Fruit fly (Drosophila melanogaster) whole organism, pupa: ENCODE data around the gene CG13056.

Experiments
- CG10348 ChIP-seq: fragments of 200-800 bp; sonication (Bioruptor generic); IDR thresholded peaks from 2 replicates; pipeline ENCODE4 v1.3.6; 2022; ENCODE audit warnings: missing biosample characterization, missing genetic modification characterization
- CG12605 ChIP-seq: fragments of 200-800 bp; sonication (Bioruptor generic); IDR thresholded peaks from 2 replicates; pipeline ENCODE4 v1.3.6; 2022; ENCODE audit warnings: missing biosample characterization, missing genetic modification characterization
- CG13204 ChIP-seq: fragments of 200-800 bp; sonication (Bioruptor generic); optimal IDR thresholded peaks from 2 replicates; lab custom pipeline; 2018; ENCODE audit warnings: missing biosample characterization, mild to moderate bottlenecking, missing genetic modification characterization, moderate library complexity
- CG14655 ChIP-seq: fragments of 200-800 bp; sonication (Bioruptor generic); optimal IDR thresholded peaks from 3 replicates; lab custom pipeline; 2017; ENCODE audit warnings: mild to moderate bottlenecking, missing biosample characterization, missing genetic modification reagents, missing genetic modification characterization
- CG15710 ChIP-seq: fragments of 200-800 bp; sonication (Bioruptor generic); optimal IDR thresholded peaks from 2 replicates; lab custom pipeline; 2018; ENCODE audit warnings: missing biosample characterization, mild to moderate bottlenecking, missing genetic modification characterization, moderate library complexity
- CG17806 ChIP-seq: fragments of 200-800 bp; sonication (Bioruptor generic); optimal IDR thresholded peaks from 2 replicates; lab custom pipeline; 2018; ENCODE audit warnings: missing biosample characterization, mild to moderate bottlenecking, missing genetic modification characterization, moderate library complexity
- CG32121 ChIP-seq: fragments of 200-800 bp; sonication (Bioruptor generic); IDR thresholded peaks from 2 replicates; pipeline ENCODE4 v1.3.6; 2022; ENCODE audit warnings: missing biosample characterization, missing genetic modification characterization
- CG34367 ChIP-seq: fragments of 200-800 bp; sonication (Bioruptor generic); optimal IDR thresholded peaks from 2 replicates; lab custom pipeline; 2018; ENCODE audit warnings: missing biosample characterization, mild to moderate bottlenecking, missing genetic modification characterization
- CG4496 ChIP-seq: fragments of 200-800 bp; sonication (Bioruptor generic); IDR thresholded peaks from 3 replicates; pipeline ENCODE4 v1.3.6; 2022; ENCODE audit warnings: missing biosample characterization, missing genetic modification characterization
- CG8159 ChIP-seq: fragments of 200-800 bp; sonication (Bioruptor generic); optimal IDR thresholded peaks from 3 replicates; lab custom pipeline; 2018; ENCODE audit warnings: missing biosample characterization, mild to moderate bottlenecking, missing genetic modification characterization, moderate library complexity
- CG8301 ChIP-seq: fragments of 200-800 bp; sonication (Bioruptor generic); optimal IDR thresholded peaks from 2 replicates; lab custom pipeline; 2018; ENCODE audit warnings: missing biosample characterization, mild to moderate bottlenecking, missing genetic modification characterization
- CG9948 ChIP-seq: fragments of 200-800 bp; sonication (Bioruptor generic); optimal IDR thresholded peaks from 2 replicates; lab custom pipeline; 2018; ENCODE audit warnings: missing biosample characterization, mild to moderate bottlenecking, missing genetic modification characterization, moderate library complexity
- D1 ChIP-seq: fragments of 200-800 bp; sonication (Bioruptor generic); optimal IDR thresholded peaks from 2 replicates; lab custom pipeline; 2018; ENCODE audit warnings: missing biosample characterization, mild to moderate bottlenecking, missing genetic modification characterization, moderate library complexity
- EcR ChIP-seq: fragments of 200-800 bp; sonication (Bioruptor generic); optimal IDR thresholded peaks from 3 replicates; lab custom pipeline; 2019; ENCODE audit warnings: missing biosample characterization, missing genetic modification characterization, mild to moderate bottlenecking, moderate library complexity, missing genetic modification reagents
- Ets98B ChIP-seq: fragments of 200-800 bp; sonication (Bioruptor generic); IDR thresholded peaks from 2 replicates; pipeline ENCODE4 v1.3.6; 2022; ENCODE audit warnings: missing biosample characterization, missing genetic modification characterization
- Pif1A ChIP-seq: fragments of 200-800 bp; sonication (Bioruptor generic); optimal IDR thresholded peaks from 3 replicates; lab custom pipeline; 2016; ENCODE audit warnings: missing biosample characterization, missing genetic modification characterization
- Pif1B ChIP-seq: fragments of 200-800 bp; sonication (Bioruptor generic); optimal IDR thresholded peaks from 3 replicates; lab custom pipeline; 2016; ENCODE audit warnings: missing biosample characterization, missing genetic modification characterization
- Snoo ChIP-seq: fragments of 200-800 bp; sonication (Bioruptor generic); optimal IDR thresholded peaks from 3 replicates; lab custom pipeline; 2017; ENCODE audit warnings: missing biosample characterization, mild to moderate bottlenecking, missing genetic modification characterization, inconsistent platforms
- fd96Ca ChIP-seq: fragments of 200-800 bp; sonication (Bioruptor generic); IDR thresholded peaks from 3 replicates; pipeline ENCODE4 v1.3.6; 2022; ENCODE audit warnings: missing biosample characterization, missing genetic modification characterization
- gl ChIP-seq: fragments of 200-800 bp; sonication (Bioruptor generic); optimal IDR thresholded peaks from 2 replicates; lab custom pipeline; 2018; ENCODE audit warnings: missing biosample characterization, mild to moderate bottlenecking, missing genetic modification characterization
- rn ChIP-seq: fragments of 200-800 bp; sonication (Bioruptor generic); IDR thresholded peaks from 2 replicates; pipeline ENCODE4 v1.3.6; 2022; ENCODE audit warnings: missing biosample characterization, missing genetic modification characterization

Gene CG13056

dm6 chr3L:16329495-16329894 lies 3.6 kb upstream of the CG13056 start, which contains the start of gene CG33061:
Gene CG33061, plus strand, starts transcription at chr3L:16329795.
- TF ChIP-seq CG12605 (GFP tag; lab: Robert Waterston, UW) (no peak), Ets98B (GFP tag; lab: Robert Waterston, UW) (no peak), fd96Ca (GFP tag; lab: Robert Waterston, UW) (no peak)

- no peak for TF ChIP-seq CG8159
- no peak for TF ChIP-seq CG32121 (GFP tag; lab: Robert Waterston, UW)
- no peak for TF ChIP-seq EcR
- TF ChIP-seq Pif1B (GFP tag; lab: Kevin White, UChicago): no peak
- TF ChIP-seq CG15710 (tag; lab: Kevin White, UChicago): no peak
Observed at dm6 chr3L:16330740-16331139, 2.4 kb upstream of the CG13056 start, which contains the start of gene CG33060. Gene CG33060, plus strand, starts transcription at chr3L:16331040.

- TF ChIP-seq CG12605 (GFP tag; lab: Robert Waterston, UW): no peak
- TF ChIP-seq CG10348 (GFP tag; lab: Robert Waterston, UW): no peak
- no peak for TF ChIP-seq fd96Ca (GFP tag; lab: Robert Waterston, UW)
Observed at dm6 chr3L:16331633-16332032, 1.5 kb upstream of the CG13056 start, which contains the start of gene retinin. Gene retinin, plus strand, starts transcription at chr3L:16331933.

- peak; percentile 69; the same call in 2 of the 3 replicates for TF ChIP-seq CG4496 (GFP tag; lab: Robert Waterston, UW)
- 0 out of 3 replicates have a peak, but pooled peaks have one; percentile 15 for TF ChIP-seq fd96Ca (GFP tag; lab: Robert Waterston, UW)
- TF ChIP-seq CG13204 (GFP tag; lab: Kevin White, UChicago): no peak
- TF ChIP-seq EcR: peak; percentile 25
Observed at dm6 chr3L:16334876-16335275, 1.8 kb downstream of the CG13056 start.

- no peak for TF ChIP-seq CG9948 (tag; lab: Kevin White, UChicago)
- no peak for TF ChIP-seq CG32121 (GFP tag; lab: Robert Waterston, UW)
- TF ChIP-seq EcR: no peak
- TF ChIP-seq rn (GFP tag; lab: Robert Waterston, UW): no peak
- TF ChIP-seq CG10348 (GFP tag; lab: Robert Waterston, UW): no peak
Observed at dm6 chr3L:16337739-16338138, 4.6 kb downstream of the CG13056 start.

dm6 chr3L:16338703-16339102 lies 5.6 kb downstream of the CG13056 start, which contains the start of gene CG4998:
Gene CG4998, plus strand, starts transcription at chr3L:16339003.
- TF ChIP-seq fd96Ca (GFP tag; lab: Robert Waterston, UW): no peak
- TF ChIP-seq CG13204 (GFP tag; lab: Kevin White, UChicago): no peak
- no peak for TF ChIP-seq CG8301 (tag; lab: Kevin White, UChicago)
- TF ChIP-seq CG34367: no peak
- no peak for TF ChIP-seq CG10348 (GFP tag; lab: Robert Waterston, UW)
- TF ChIP-seq D1: no peak
- TF ChIP-seq gl (tag; lab: Kevin White, UChicago): no peak
- TF ChIP-seq CG9948 (tag; lab: Kevin White, UChicago): no peak
- no peak for TF ChIP-seq Snoo (tag; lab: Kevin White, UChicago)
- no peak for TF ChIP-seq CG4496 (GFP tag; lab: Robert Waterston, UW)
- no peak for TF ChIP-seq rn (GFP tag; lab: Robert Waterston, UW)
- TF ChIP-seq CG8159: no peak
- no peak for TF ChIP-seq CG12605 (GFP tag; lab: Robert Waterston, UW)
- TF ChIP-seq EcR: no peak
- no peak for TF ChIP-seq CG32121 (GFP tag; lab: Robert Waterston, UW)
- no peak for TF ChIP-seq Pif1A (GFP tag; lab: Kevin White, UChicago)
- no peak for TF ChIP-seq CG14655 (GFP tag; lab: Kevin White, UChicago)
- TF ChIP-seq Ets98B (GFP tag; lab: Robert Waterston, UW): no peak
- TF ChIP-seq CG17806 (tag; lab: Kevin White, UChicago): no peak

- TF ChIP-seq CG32121 (GFP tag; lab: Robert Waterston, UW) (no peak), CG8159 (no peak), EcR (no peak), CG10348 (GFP tag; lab: Robert Waterston, UW) (no peak), CG9948 (tag; lab: Kevin White, UChicago) (no peak), CG8301 (tag; lab: Kevin White, UChicago) (no peak), gl (tag; lab: Kevin White, UChicago) (no peak), fd96Ca (GFP tag; lab: Robert Waterston, UW) (no peak), Snoo (tag; lab: Kevin White, UChicago) (no peak), CG17806 (tag; lab: Kevin White, UChicago) (no peak), CG13204 (GFP tag; lab: Kevin White, UChicago) (no peak), CG14655 (GFP tag; lab: Kevin White, UChicago) (no peak), CG4496 (GFP tag; lab: Robert Waterston, UW) (no peak), CG12605 (GFP tag; lab: Robert Waterston, UW) (no peak), Pif1A (GFP tag; lab: Kevin White, UChicago) (no peak), CG15710 (tag; lab: Kevin White, UChicago) (no peak), rn (GFP tag; lab: Robert Waterston, UW) (no peak), CG34367 (no peak), Ets98B (GFP tag; lab: Robert Waterston, UW) (no peak; the same call in 1 of the 2 replicates)
Observed at dm6 chr3L:16339463-16339862, 6.3 kb downstream of the CG13056 start.
